Fruit fly (Drosophila melanogaster) whole organism, embryonic: ENCODE data around the gene CG32573.

Source experiments
- Adf1 ChIP-seq: fragments of 200-800 bp; sonication (Bioruptor generic); IDR thresholded peaks from 2 replicates; pipeline ENCODE4 v1.3.6; 2022; ENCODE audit warnings: missing biosample characterization, missing genetic modification characterization
- Bdp1 ChIP-seq: fragments of 200-800 bp; sonication (Bioruptor generic); optimal IDR thresholded peaks from 3 replicates; lab custom pipeline; 2016; ENCODE audit warnings: missing biosample characterization, missing genetic modification characterization
- Bteb2 ChIP-seq: fragments of 200-800 bp; sonication (Bioruptor generic); optimal IDR thresholded peaks from 2 replicates; lab custom pipeline; 2016; ENCODE audit warnings: missing biosample characterization, missing genetic modification characterization
- CG1024 ChIP-seq: fragments of 200-800 bp; sonication (Bioruptor generic); IDR thresholded peaks from 2 replicates; pipeline ENCODE4 v1.3.6; 2022; ENCODE audit warnings: missing biosample characterization, missing genetic modification characterization
- CG10274 ChIP-seq: fragments of 200-800 bp; sonication (Bioruptor generic); optimal IDR thresholded peaks from 3 replicates; lab custom pipeline; 2017; ENCODE audit warnings: missing biosample characterization, mild to moderate bottlenecking, missing genetic modification characterization
- CG11085 ChIP-seq: fragments of 200-800 bp; sonication (Bioruptor generic); IDR thresholded peaks from 2 replicates; pipeline ENCODE4 v1.3.6; 2022; ENCODE audit warnings: missing biosample characterization, missing genetic modification characterization
- CG12236 ChIP-seq: fragments of 200-800 bp; sonication (Bioruptor generic); optimal IDR thresholded peaks from 2 replicates; lab custom pipeline; 2016; ENCODE audit warnings: missing biosample characterization, missing genetic modification characterization
- CG14667 ChIP-seq: fragments of 200-800 bp; sonication (Bioruptor generic); IDR thresholded peaks from 2 replicates; pipeline ENCODE4 v1.3.6; 2022; ENCODE audit warnings: missing biosample characterization, missing genetic modification characterization
- CG16863 ChIP-seq: fragments of 200-800 bp; sonication (Bioruptor generic); optimal IDR thresholded peaks from 3 replicates; lab custom pipeline; 2016; ENCODE audit warnings: missing biosample characterization, missing genetic modification characterization
- CG17802 ChIP-seq: fragments of 200-800 bp; sonication (Bioruptor generic); optimal IDR thresholded peaks from 2 replicates; lab custom pipeline; 2018; ENCODE audit warnings: missing biosample characterization, mild to moderate bottlenecking, missing genetic modification characterization, moderate library complexity
- CG18764 ChIP-seq: fragments of 200-800 bp; sonication (Bioruptor generic); optimal IDR thresholded peaks from 3 replicates; lab custom pipeline; 2016; ENCODE audit warnings: missing biosample characterization, missing genetic modification characterization
- CG2120 ChIP-seq: fragments of 200-800 bp; sonication (Bioruptor generic); optimal IDR thresholded peaks from 3 replicates; lab custom pipeline; 2016; ENCODE audit warnings: missing biosample characterization, missing genetic modification characterization
- CG2889 ChIP-seq: fragments of 200-800 bp; sonication (Bioruptor generic); IDR thresholded peaks from 3 replicates; pipeline ENCODE4 v1.3.6; 2022; ENCODE audit warnings: missing biosample characterization, missing genetic modification characterization
- CG30431 ChIP-seq: fragments of 200-800 bp; sonication (Bioruptor generic); optimal IDR thresholded peaks from 2 replicates; lab custom pipeline; 2017; ENCODE audit warnings: missing biosample characterization, missing genetic modification characterization
- CG4730 ChIP-seq: fragments of 200-800 bp; sonication (Bioruptor generic); IDR thresholded peaks from 2 replicates; pipeline ENCODE4 v1.3.6; 2022; ENCODE audit warnings: missing biosample characterization, missing genetic modification characterization
- CG6654 ChIP-seq: fragments of 200-800 bp; sonication (Bioruptor generic); optimal IDR thresholded peaks from 2 replicates; lab custom pipeline; 2017; ENCODE audit warnings: missing biosample characterization, mild to moderate bottlenecking, missing genetic modification characterization
- CG6689 ChIP-seq: fragments of 200-800 bp; sonication (Bioruptor generic); IDR thresholded peaks from 2 replicates; pipeline ENCODE4 v1.3.6; 2022; ENCODE audit warnings: missing biosample characterization, missing genetic modification characterization
- CG7786 ChIP-seq: fragments of 200-800 bp; sonication (Bioruptor generic); optimal IDR thresholded peaks from 2 replicates; lab custom pipeline; 2016; ENCODE audit warnings: missing biosample characterization, missing genetic modification characterization
- CG7839 ChIP-seq: fragments of 200-800 bp; sonication (Bioruptor generic); optimal IDR thresholded peaks from 3 replicates; lab custom pipeline; 2018; ENCODE audit warnings: missing biosample characterization, mild to moderate bottlenecking, missing genetic modification characterization, moderate library complexity
- CoRest ChIP-seq: fragments of 200-800 bp; sonication (Bioruptor generic); optimal IDR thresholded peaks from 3 replicates; lab custom pipeline; 2018; ENCODE audit warnings: missing biosample characterization, mild to moderate bottlenecking, missing genetic modification characterization, moderate library complexity
- Doc3 ChIP-seq: fragments of 200-800 bp; sonication (Bioruptor generic); IDR thresholded peaks from 3 replicates; pipeline ENCODE4 v1.3.6; 2022; ENCODE audit warnings: missing biosample characterization, missing genetic modification characterization; ENCODE audit not compliant: partially characterized antibody
- Eip74EF ChIP-seq, 2 experiments: fragments of 200-800 bp in 1 of 2; fragments of >200 bp in 1 of 2; sonication (Bioruptor generic) in 1 of 2; optimal IDR thresholded peaks; 2 replicates each; lab custom pipeline; 2017 to 2019; ENCODE audit warnings: missing biosample characterization in 2 of 2, missing genetic modification characterization in 2 of 2, mild to moderate bottlenecking in 1 of 2, moderate library complexity in 1 of 2
- Elba2 ChIP-seq: fragments of 200-800 bp; sonication (Bioruptor generic); optimal IDR thresholded peaks from 3 replicates; lab custom pipeline; 2016; ENCODE audit warnings: missing biosample characterization, missing genetic modification characterization
- Fer1 ChIP-seq: fragments of 200-800 bp; sonication (Bioruptor generic); optimal IDR thresholded peaks from 2 replicates; lab custom pipeline; 2017; ENCODE audit warnings: missing biosample characterization, mild to moderate bottlenecking, missing genetic modification characterization
- Fer3 ChIP-seq: fragments of 200-800 bp; sonication (Bioruptor generic); optimal IDR thresholded peaks from 2 replicates; lab custom pipeline; 2018; ENCODE audit warnings: missing biosample characterization, mild to moderate bottlenecking, missing genetic modification characterization, moderate library complexity
- Gug ChIP-seq: fragments of 200-800 bp; sonication (Bioruptor generic); IDR thresholded peaks from 4 replicates; pipeline ENCODE4 v1.3.6; 2022; ENCODE audit warnings: missing biosample characterization, missing genetic modification characterization
- Hey ChIP-seq: fragments of 200-800 bp; sonication (Bioruptor generic); optimal IDR thresholded peaks from 3 replicates; lab custom pipeline; 2018; ENCODE audit warnings: missing biosample characterization, mild to moderate bottlenecking, missing genetic modification characterization
- Jarid2 ChIP-seq: fragments of 200-800 bp; sonication (Bioruptor generic); optimal IDR thresholded peaks from 3 replicates; lab custom pipeline; 2017; ENCODE audit warnings: mild to moderate bottlenecking, missing biosample characterization, missing genetic modification reagents, missing genetic modification characterization
- Meics ChIP-seq: fragments of 200-800 bp; sonication (Bioruptor generic); optimal IDR thresholded peaks from 2 replicates; lab custom pipeline; 2017; ENCODE audit warnings: missing biosample characterization, mild to moderate bottlenecking, missing genetic modification characterization
- Myb ChIP-seq: fragments of 200-800 bp; sonication (Bioruptor generic); optimal IDR thresholded peaks from 2 replicates; lab custom pipeline; 2016; ENCODE audit warnings: missing biosample characterization, missing genetic modification characterization
- NK7.1 ChIP-seq: fragments of 200-800 bp; sonication (Bioruptor generic); optimal IDR thresholded peaks from 3 replicates; lab custom pipeline; 2016; ENCODE audit warnings: missing biosample characterization, missing genetic modification characterization
- Sry-β ChIP-seq: fragments of 200-800 bp; sonication (Bioruptor generic); optimal IDR thresholded peaks from 2 replicates; lab custom pipeline; 2018; ENCODE audit warnings: missing biosample characterization, mild to moderate bottlenecking, missing genetic modification characterization, moderate library complexity
- ap ChIP-seq: fragments of 200-800 bp; sonication (Bioruptor generic); IDR thresholded peaks from 2 replicates; pipeline ENCODE4 v1.3.6; 2022; ENCODE audit warnings: missing biosample characterization, missing genetic modification characterization
- az2 ChIP-seq: fragments of 200-800 bp; sonication (Bioruptor generic); optimal IDR thresholded peaks from 3 replicates; lab custom pipeline; 2016; ENCODE audit warnings: missing biosample characterization, missing genetic modification characterization
- cad ChIP-seq: fragments of >200 bp; optimal IDR thresholded peaks from 2 replicates; lab custom pipeline; 2017; ENCODE audit warnings: missing biosample characterization, missing genetic modification characterization
- cato ChIP-seq: fragments of 200-800 bp; sonication (Bioruptor generic); optimal IDR thresholded peaks from 2 replicates; lab custom pipeline; 2016; ENCODE audit warnings: missing biosample characterization, missing genetic modification characterization, borderline replicate concordance
- caup ChIP-seq: fragments of 200-800 bp; sonication (Bioruptor generic); optimal IDR thresholded peaks from 3 replicates; lab custom pipeline; 2017; ENCODE audit warnings: missing biosample characterization, mild to moderate bottlenecking, missing genetic modification characterization, moderate library complexity; ENCODE audit not compliant: severe bottlenecking
- croc ChIP-seq: fragments of 200-800 bp; sonication (Bioruptor generic); conservative IDR thresholded peaks from 3 replicates; pipeline ENCODE4 v1.3.6; 2022; ENCODE audit warnings: missing biosample characterization, missing genetic modification characterization
- crol ChIP-seq: fragments of 200-800 bp; sonication (Bioruptor generic); IDR thresholded peaks from 2 replicates; pipeline ENCODE4 v1.3.6; 2022; ENCODE audit warnings: missing biosample characterization, missing genetic modification characterization
- cwo ChIP-seq: fragments of 200-800 bp; sonication (Bioruptor generic); optimal IDR thresholded peaks from 3 replicates; lab custom pipeline; 2017; ENCODE audit warnings: missing biosample characterization, missing genetic modification characterization, mild to moderate bottlenecking, moderate library complexity, missing genetic modification reagents
- dimm ChIP-seq: fragments of 200-800 bp; sonication (Bioruptor generic); IDR thresholded peaks from 2 replicates; pipeline ENCODE4 v1.3.6; 2022; ENCODE audit warnings: missing biosample characterization, missing genetic modification characterization
- gfzf ChIP-seq: fragments of 200-800 bp; sonication (Bioruptor generic); optimal IDR thresholded peaks from 2 replicates; lab custom pipeline; 2016; ENCODE audit warnings: missing biosample characterization, mild to moderate bottlenecking, missing genetic modification characterization, moderate library complexity
- hb ChIP-seq: fragments of 200-800 bp; sonication (Bioruptor generic); IDR thresholded peaks from 3 replicates; pipeline ENCODE4 v1.3.6; 2022; ENCODE audit warnings: missing biosample characterization, missing genetic modification characterization; ENCODE audit not compliant: partially characterized antibody
- lov ChIP-seq, 2 experiments: fragments of 200-800 bp in 1 of 2; fragments of >200 bp in 1 of 2; sonication (Bioruptor generic) in 1 of 2; IDR thresholded peaks in 1 of 2; optimal IDR thresholded peaks in 1 of 2; 2 replicates in 1 of 2; 3 replicates in 1 of 2; pipeline versions ENCODE4 v1.3.6 to Lab custom; 2017 to 2022; ENCODE audit warnings: missing biosample characterization in 1 of 2, missing genetic modification characterization in 1 of 2
- repo ChIP-seq: fragments of 200-800 bp; sonication (Bioruptor generic); optimal IDR thresholded peaks from 2 replicates; lab custom pipeline; 2016; ENCODE audit warnings: missing biosample characterization, missing genetic modification characterization
- sc ChIP-seq, 3 experiments: fragments of >200 bp in 2 of 3; fragments of 200-800 bp in 1 of 3; sonication (Bioruptor generic) in 1 of 3; optimal IDR thresholded peaks; 2 replicates in 2 of 3; 3 replicates in 1 of 3; lab custom pipeline; 2017; ENCODE audit warnings: mild to moderate bottlenecking in 1 of 3, missing biosample characterization in 1 of 3, missing genetic modification characterization in 1 of 3, missing genetic modification reagents in 1 of 3
- so ChIP-seq: fragments of 200-800 bp; sonication (Bioruptor generic); IDR thresholded peaks from 3 replicates; pipeline ENCODE4 v1.3.6; 2022; ENCODE audit warnings: missing biosample characterization, missing genetic modification characterization
- sr ChIP-seq: fragments of 200-800 bp; sonication (Bioruptor generic); IDR thresholded peaks from 3 replicates; pipeline ENCODE4 v1.3.6; 2022; ENCODE audit warnings: missing biosample characterization, missing genetic modification characterization
- tap ChIP-seq: fragments of 200-800 bp; optimal IDR thresholded peaks from 3 replicates; lab custom pipeline; 2019; ENCODE audit warnings: missing biosample characterization, mild to moderate bottlenecking, missing genetic modification characterization, moderate library complexity
- zen2 ChIP-seq: fragments of 200-800 bp; sonication (Bioruptor generic); IDR thresholded peaks from 3 replicates; pipeline ENCODE4 v1.3.6; 2022; ENCODE audit warnings: missing biosample characterization, missing genetic modification characterization; ENCODE audit not compliant: partially characterized antibody

The CG32573 gene

dm6 chrX:16655724-16656235, 4.6 kb downstream of the CG32573 start (continued):
- TF ChIP-seq zen2 (GFP tag; lab: Robert Waterston, UW) (no peak), CG6654 (GFP tag; lab: Kevin White, UChicago) (no peak), so (GFP tag; lab: Robert Waterston, UW) (peak; percentile 72; the same call in 2 of the 3 replicates), CG11085 (GFP tag; lab: Robert Waterston, UW) (no peak), Myb (no peak), ap (GFP tag; lab: Robert Waterston, UW) (no peak), dimm (GFP tag; lab: Robert Waterston, UW) (no peak), gfzf (GFP tag; lab: Kevin White, UChicago) (no peak), cato (GFP tag; lab: Kevin White, UChicago) (no peak), crol (GFP tag; lab: Robert Waterston, UW) (no peak; the same call in 1 of the 2 replicates), lov (optimal IDR thresholded peaks at IDR 0.05; lab: Kevin White, UChicago) (no peak), lov (GFP tag; IDR thresholded peaks at IDR 0.05; lab: Robert Waterston, UW) (no peak), croc (no peak), Meics (GFP tag; lab: Kevin White, UChicago) (peak; percentile 6), CG1024 (GFP tag; lab: Robert Waterston, UW) (no peak), Eip74EF (GFP tag; optimal IDR thresholded peaks at IDR 0.05; lab: Kevin White, UChicago) (no peak), sr (GFP tag; lab: Robert Waterston, UW) (no peak), caup (GFP tag; lab: Kevin White, UChicago) (peak; percentile 64), CG7839 (no peak), tap (tag; lab: Kevin White, UChicago) (no peak), Fer1 (GFP tag; lab: Kevin White, UChicago) (peak; percentile 45), NK7.1 (no peak), CG17802 (tag; lab: Kevin White, UChicago) (no peak), az2 (GFP tag; lab: Kevin White, UChicago) (no peak), hb (GFP tag; lab: Robert Waterston, UW) (no peak), CG10274 (GFP tag; lab: Kevin White, UChicago) (no peak), Fer3 (tag; lab: Kevin White, UChicago) (no peak), CG6689 (GFP tag; lab: Robert Waterston, UW) (no peak), CG18764 (GFP tag; lab: Kevin White, UChicago) (no peak), Elba2 (GFP tag; lab: Kevin White, UChicago) (peak; percentile 97), CG16863 (GFP tag; lab: Kevin White, UChicago) (no peak), CG30431 (GFP tag; lab: Kevin White, UChicago) (no peak), Bteb2 (GFP tag; lab: Kevin White, UChicago) (no peak), CG2889 (no peak), Doc3 (GFP tag; lab: Robert Waterston, UW) (no peak), CG7786 (GFP tag; lab: Kevin White, UChicago) (no peak), CG12236 (GFP tag; lab: Kevin White, UChicago) (no peak), CG2120 (GFP tag; lab: Kevin White, UChicago) (peak; percentile 23), Sry-β (no peak), Adf1 (GFP tag; lab: Robert Waterston, UW) (no peak), Jarid2 (GFP tag; lab: Kevin White, UChicago) (no peak), sc (optimal IDR thresholded peaks at IDR 0.05; lab: Kevin White, UChicago) (no peak), sc (GFP tag; optimal IDR thresholded peaks at IDR 0.05; lab: Kevin White, UChicago) (no peak), repo (GFP tag; lab: Kevin White, UChicago) (no peak), Bdp1 (GFP tag; lab: Kevin White, UChicago) (no peak), cwo (peak; percentile 98), CoRest (tag; lab: Kevin White, UChicago) (no peak), Hey (tag; lab: Kevin White, UChicago) (no peak), Gug (GFP tag; lab: Robert Waterston, UW) (no peak), CG14667 (no peak), cad (no peak), CG4730 (no peak)
